Fruit fly (Drosophila melanogaster) whole organism: ENCODE measurements around the gene CG15160.

Experiments
- CG8478 ChIP-seq: fragments of >200 bp; optimal IDR thresholded peaks from 2 replicates; lab custom pipeline; 2018; ENCODE audit warnings: inconsistent platforms
- Dll ChIP-seq: fragments of >200 bp; optimal IDR thresholded peaks from 2 replicates; lab custom pipeline; 2017
- EcR ChIP-seq, 2 experiments: fragments of >200 bp; optimal IDR thresholded peaks; 2 replicates each; lab custom pipeline; 2017; ENCODE audit warnings: missing biosample characterization in 2 of 2, missing genetic modification characterization in 2 of 2, missing genetic modification reagents in 2 of 2
- pan ChIP-seq: fragments of >200 bp; optimal IDR thresholded peaks from 2 replicates; lab custom pipeline; 2017
- psq ChIP-seq: fragments of >200 bp; optimal IDR thresholded peaks from 2 replicates; lab custom pipeline; 2017
- usp ChIP-seq: fragments of >200 bp; optimal IDR thresholded peaks from 2 replicates; lab custom pipeline; 2017; ENCODE audit warnings: missing biosample characterization, missing genetic modification characterization, mixed read lengths

DNA sequence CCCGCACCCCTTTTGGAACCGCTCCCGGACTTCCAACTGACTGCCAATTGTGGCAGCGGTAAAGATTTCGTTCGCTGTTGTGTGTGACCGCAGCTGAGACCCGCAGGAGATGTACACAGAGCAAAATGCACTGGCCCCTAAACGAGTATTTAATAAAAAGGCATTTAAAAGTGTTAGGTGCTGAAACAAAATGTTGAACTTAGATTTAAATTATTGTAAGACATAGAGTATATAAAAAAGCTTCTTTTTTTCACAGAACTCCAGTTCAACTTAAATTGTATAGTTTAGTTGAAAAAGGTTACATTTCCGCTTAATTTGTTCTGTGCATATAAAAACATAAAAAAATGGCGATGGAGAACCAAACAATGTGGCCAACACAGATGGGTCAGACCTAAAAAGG is 37.4 kb downstream of the CG15160 start:
- TF ChIP-seq usp (GFP tag; lab: Kevin White, UChicago) (no peak), Dll (lab: Kevin White, UChicago) (no peak), pan (lab: Kevin White, UChicago) (no peak), psq (no peak), CG8478 (lab: Kevin White, UChicago) (no peak), EcR (GFP tag; optimal IDR thresholded peaks at IDR 0.05; lab: Kevin White, UChicago) (no peak)
